Fruit fly (Drosophila melanogaster): ENCODE measurements around the gene CG5199.
A peak's percentile ranks its signal among the peaks of the same experiment; 100 is the strongest.

Gene CG5199

DNA sequence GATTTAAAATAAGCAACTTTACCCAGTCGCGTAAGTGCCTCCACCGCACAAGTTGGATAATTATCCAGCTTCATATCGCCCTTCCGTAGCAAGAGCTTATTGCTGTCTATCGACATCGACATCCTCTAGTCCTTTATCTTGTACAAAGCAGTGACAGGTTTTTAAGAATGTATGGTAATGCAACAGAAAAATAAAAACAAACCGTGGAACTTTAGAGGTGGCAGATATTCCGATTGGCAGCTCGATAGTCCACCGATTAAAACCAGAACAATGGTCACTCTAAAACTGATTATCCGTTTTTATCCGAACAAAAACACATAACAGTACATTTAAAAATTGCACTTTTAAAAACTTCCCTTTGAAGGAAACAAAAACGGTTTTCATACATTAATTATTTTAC is 25.2 kb downstream of the CG5199 start, which contains the start of gene CG5274 (continued):
- TF ChIP-seq PHDP (tag; optimal IDR thresholded peaks at IDR 0.05) (no peak), hbn (GFP tag; IDR thresholded peaks at IDR 0.05; ENCODE audit: partially characterized antibody) (peak; percentile 27; the same call in 1 of the 2 replicates), CG9797 (GFP tag; optimal IDR thresholded peaks at IDR 0.05) (peak; percentile 47), chinmo (GFP tag; IDR thresholded peaks at IDR 0.05; ENCODE audit: partially characterized antibody) (0 out of 4 replicates have a peak, but pooled peaks have one; percentile 41), fu2 (GFP tag; optimal IDR thresholded peaks at IDR 0.05) (no peak), chif (GFP tag; optimal IDR thresholded peaks at IDR 0.05) (no peak), Med (GFP tag) (peak; percentile 13), crp (GFP tag; optimal IDR thresholded peaks at IDR 0.05) (no peak), CG8359 (GFP tag; optimal IDR thresholded peaks at IDR 0.05; ENCODE audit: borderline replicate concordance) (no peak), Bgb (GFP tag; IDR thresholded peaks at IDR 0.05; ENCODE audit: partially characterized antibody) (no peak; the same call in 1 of the 2 replicates), fru (optimal IDR thresholded peaks at IDR 0.05) (no peak), trem (tag; optimal IDR thresholded peaks at IDR 0.05) (peak; percentile 23), aop (GFP tag; IDR thresholded peaks at IDR 0.05) (no peak), luna (GFP tag; optimal IDR thresholded peaks at IDR 0.05) (no peak), run (tag; optimal IDR thresholded peaks at IDR 0.05) (no peak), CG15514 (GFP tag; optimal IDR thresholded peaks at IDR 0.05) (no peak), croc (GFP tag; conservative IDR thresholded peaks at IDR 0.05) (no peak), sim (GFP tag; IDR thresholded peaks at IDR 0.05) (no peak), CG5953 (GFP tag; IDR thresholded peaks at IDR 0.05) (no peak), ERR (GFP tag; optimal IDR thresholded peaks at IDR 0.05) (no peak), en (GFP tag; optimal IDR thresholded peaks at IDR 0.05) (no peak), dysf (GFP tag; IDR thresholded peaks at IDR 0.05) (no peak), ac (GFP tag; optimal IDR thresholded peaks at IDR 0.05) (no peak), CG12744 (GFP tag; optimal IDR thresholded peaks at IDR 0.05) (no peak), CG15601 (tag; optimal IDR thresholded peaks at IDR 0.05) (no peak), CG3726 (GFP tag; IDR thresholded peaks at IDR 0.05) (no peak), CG13624 (GFP tag; optimal IDR thresholded peaks at IDR 0.05) (no peak), bcd (GFP tag; optimal IDR thresholded peaks at IDR 0.05) (no peak), HLHmδ (GFP tag; optimal IDR thresholded peaks at IDR 0.05) (no peak), CG16863 (GFP tag; optimal IDR thresholded peaks at IDR 0.05) (no peak), CG34376 (GFP tag; optimal IDR thresholded peaks at IDR 0.05) (no peak), HmgZ (tag; optimal IDR thresholded peaks at IDR 0.05) (no peak), CG12659 (GFP tag; optimal IDR thresholded peaks at IDR 0.05) (peak; percentile 17), Aef1 (GFP tag; IDR thresholded peaks at IDR 0.05) (no peak), Xrp1 (GFP tag; IDR thresholded peaks at IDR 0.05) (no peak), CG8924 (tag; optimal IDR thresholded peaks at IDR 0.05) (no peak), hth (optimal IDR thresholded peaks at IDR 0.05) (no peak), CG13287 (GFP tag; IDR thresholded peaks at IDR 0.05; ENCODE audit: partially characterized antibody) (peak; percentile 60; the same call in 1 of the 2 replicates), Hey (tag; optimal IDR thresholded peaks at IDR 0.05) (no peak), CG8944 (GFP tag; optimal IDR thresholded peaks at IDR 0.05) (no peak), bbx (GFP tag; IDR thresholded peaks at IDR 0.05; ENCODE audit: partially characterized antibody) (peak; percentile 52; the same call in 1 of the 2 replicates), Myb (GFP tag; optimal IDR thresholded peaks at IDR 0.05) (peak; percentile 62), CG34224 (GFP tag; IDR thresholded peaks at IDR 0.05; ENCODE audit: partially characterized antibody) (peak; percentile 62), CrebB (tag; optimal IDR thresholded peaks at IDR 0.05) (no peak), nerfin-1 (tag; optimal IDR thresholded peaks at IDR 0.05) (peak; percentile 33), CG6765 (GFP tag; optimal IDR thresholded peaks at IDR 0.05) (no peak), CG43689 (GFP tag; IDR thresholded peaks at IDR 0.05) (no peak), ro (GFP tag; IDR thresholded peaks at IDR 0.05) (no peak), sens (GFP tag) (no peak), gsb (GFP tag; IDR thresholded peaks at IDR 0.05) (no peak), CG8290 (GFP tag; optimal IDR thresholded peaks at IDR 0.05) (no peak), CG8290 (tag; optimal IDR thresholded peaks at IDR 0.05) (no peak)
